Worm (Caenorhabditis elegans) whole organism, L1 larva: Measurements from ENCODE around the gene F36H5.10.
A peak's percentile ranks its signal among the peaks of the same experiment; 100 is the strongest.
"Not testable (repeated sequence)": the region's sequence is repeated elsewhere in the genome, so short reads cannot be mapped to it uniquely, and the experiment has no call there.

ENCODE experiments used
- C16A3.4 ChIP-seq: fragments of 150-350 bp; optimal IDR thresholded peaks from 2 replicates; lab custom pipeline; 2014; ENCODE audit warnings: missing biosample characterization, missing genetic modification characterization
- C34B4.2 ChIP-seq: sonication (generic microtip); optimal IDR thresholded peaks from 2 replicates; lab custom pipeline; 2017; ENCODE audit warnings: mild to moderate bottlenecking, missing genetic modification characterization, missing compliant biosample characterization
- ama-1 ChIP-seq: fragments of 150-350 bp; optimal IDR thresholded peaks from 2 replicates; lab custom pipeline; 2014
- ceh-63 ChIP-seq: fragments of 200-800 bp; sonication (Bioruptor generic); optimal IDR thresholded peaks from 2 replicates; lab custom pipeline; 2018; ENCODE audit warnings: mild to moderate bottlenecking, missing genetic modification characterization, missing compliant biosample characterization
- ceh-90 ChIP-seq: sonication (generic microtip); optimal IDR thresholded peaks from 2 replicates; lab custom pipeline; 2016; ENCODE audit warnings: missing genetic modification characterization, missing compliant biosample characterization
- ces-1 ChIP-seq: fragments of 150-350 bp; optimal IDR thresholded peaks from 2 replicates; lab custom pipeline; 2014; ENCODE audit warnings: missing biosample characterization, missing genetic modification reagents, missing genetic modification characterization
- efl-1 ChIP-seq, 4 experiments: fragments of 150-350 bp; optimal IDR thresholded peaks in 3 of 4; peaks in 1 of 4; 1 replicate in 1 of 4; 2 replicates in 3 of 4; lab custom pipeline; 2014; ENCODE audit warnings: missing biosample characterization in 2 of 4, missing genetic modification characterization in 2 of 4, missing genetic modification reagents in 2 of 4
- elt-2 ChIP-seq: sonication (generic microtip); optimal IDR thresholded peaks from 2 replicates; lab custom pipeline; 2016; ENCODE audit warnings: missing genetic modification characterization, mild to moderate bottlenecking, inconsistent platforms, missing compliant biosample characterization, missing genetic modification reagents
- elt-3 ChIP-seq, 6 experiments: fragments of 150-350 bp in 1 of 6; sonication (generic microtip); optimal IDR thresholded peaks; 2 replicates each; lab custom pipeline; 2017 to 2018; ENCODE audit warnings: missing biosample characterization in 6 of 6, missing genetic modification characterization in 6 of 6, inconsistent platforms in 1 of 6
- ets-5 ChIP-seq: fragments of 200-800 bp; sonication (Bioruptor generic); IDR thresholded peaks from 2 replicates; pipeline ENCODE4 v1.3.6; 2022; ENCODE audit warnings: missing genetic modification characterization, missing compliant biosample characterization
- fkh-8 ChIP-seq: sonication (generic microtip); optimal IDR thresholded peaks from 2 replicates; lab custom pipeline; 2016; ENCODE audit warnings: mild to moderate bottlenecking, missing genetic modification characterization, missing compliant biosample characterization
- fos-1 ChIP-seq: fragments of 150-350 bp; optimal IDR thresholded peaks from 2 replicates; lab custom pipeline; 2014; ENCODE audit warnings: missing biosample characterization, missing genetic modification characterization
- grh-1 ChIP-seq: fragments of 200-800 bp; sonication (Bioruptor generic); IDR thresholded peaks from 2 replicates; pipeline ENCODE4 v1.3.6; 2022; ENCODE audit warnings: missing genetic modification reagents, missing genetic modification characterization, missing compliant biosample characterization
- hlh-4 ChIP-seq: sonication (generic microtip); optimal IDR thresholded peaks from 2 replicates; lab custom pipeline; 2016; ENCODE audit warnings: mild to moderate bottlenecking, missing genetic modification characterization, missing compliant biosample characterization
- isw-1 ChIP-seq: fragments of 200-800 bp; sonication (Bioruptor generic); IDR thresholded peaks from 2 replicates; pipeline ENCODE4 v1.3.6; 2022; ENCODE audit warnings: missing genetic modification characterization, missing compliant biosample characterization
- lin-35 ChIP-seq, 2 experiments: fragments of 150-350 bp; optimal IDR thresholded peaks; 2 replicates each; lab custom pipeline; 2014; ENCODE audit warnings: missing biosample characterization in 2 of 2, missing genetic modification characterization in 2 of 2, missing genetic modification reagents in 2 of 2
- lin-39 ChIP-seq: fragments of 150-350 bp; optimal IDR thresholded peaks from 2 replicates; lab custom pipeline; 2014; ENCODE audit warnings: missing biosample characterization, missing genetic modification reagents, missing genetic modification characterization
- nhr-11 ChIP-seq: fragments of 150-350 bp; optimal IDR thresholded peaks from 2 replicates; lab custom pipeline; 2014; ENCODE audit warnings: missing biosample characterization, missing genetic modification characterization
- nhr-19 ChIP-seq: fragments of 200-800 bp; sonication (Bioruptor generic); conservative IDR thresholded peaks from 2 replicates; pipeline ENCODE4 v1.3.6; 2022; ENCODE audit warnings: missing genetic modification characterization, missing compliant biosample characterization
- pag-3 ChIP-seq: sonication (generic microtip); optimal IDR thresholded peaks from 2 replicates; lab custom pipeline; 2017; ENCODE audit warnings: missing genetic modification characterization, mild to moderate bottlenecking, missing compliant biosample characterization, antibody characterized with exemption, borderline replicate concordance; ENCODE audit not compliant: insufficient read depth
- pqm-1 ChIP-seq: sonication (generic microtip); optimal IDR thresholded peaks from 3 replicates; lab custom pipeline; 2017; ENCODE audit warnings: missing biosample characterization, missing genetic modification characterization
- snpc-4 ChIP-seq: fragments of 150-350 bp; optimal IDR thresholded peaks from 2 replicates; lab custom pipeline; 2014; ENCODE audit warnings: missing biosample characterization, missing genetic modification characterization
- sox-4 ChIP-seq: sonication (generic microtip); optimal IDR thresholded peaks from 2 replicates; lab custom pipeline; 2016; ENCODE audit warnings: missing genetic modification characterization, missing compliant biosample characterization
- sptf-1 ChIP-seq: fragments of 150-350 bp; optimal IDR thresholded peaks from 2 replicates; lab custom pipeline; 2014; ENCODE audit warnings: missing biosample characterization, missing genetic modification characterization
- sup-37 ChIP-seq: fragments of 200-800 bp; sonication (Bioruptor generic); optimal IDR thresholded peaks from 2 replicates; lab custom pipeline; 2018; ENCODE audit warnings: mild to moderate bottlenecking, missing genetic modification characterization, missing compliant biosample characterization
- tlp-1 ChIP-seq: fragments of 150-350 bp; optimal IDR thresholded peaks from 2 replicates; lab custom pipeline; 2014; ENCODE audit warnings: missing biosample characterization, missing genetic modification characterization
- unc-130 ChIP-seq: fragments of 150-350 bp; optimal IDR thresholded peaks from 2 replicates; lab custom pipeline; 2017; ENCODE audit warnings: missing biosample characterization, missing genetic modification characterization, inconsistent platforms
- unc-30 ChIP-seq: sonication (generic microtip); optimal IDR thresholded peaks from 2 replicates; lab custom pipeline; 2017; ENCODE audit warnings: missing biosample characterization, missing genetic modification characterization

Gene F36H5.10

ce11 chrII:1767458-1767857 is 10.3 kb downstream of the F36H5.10 start:
- not testable (repeated sequence) for TF ChIP-seq efl-1 (optimal IDR thresholded peaks at IDR 0.05; lab: Kevin White, UChicago)
- TF ChIP-seq efl-1 (GFP tag; optimal IDR thresholded peaks at IDR 0.05 in 1 of 2; lab: Kevin White, UChicago) (peak in 1 of 2 experiments; percentile 43), elt-2 (tag; lab: Kevin White, UChicago) (peak; percentile 28), lin-35 (GFP tag; optimal IDR thresholded peaks at IDR 0.05; lab: Kevin White, UChicago) (peak in 1 of 2 experiments; percentile 10)

DNA sequence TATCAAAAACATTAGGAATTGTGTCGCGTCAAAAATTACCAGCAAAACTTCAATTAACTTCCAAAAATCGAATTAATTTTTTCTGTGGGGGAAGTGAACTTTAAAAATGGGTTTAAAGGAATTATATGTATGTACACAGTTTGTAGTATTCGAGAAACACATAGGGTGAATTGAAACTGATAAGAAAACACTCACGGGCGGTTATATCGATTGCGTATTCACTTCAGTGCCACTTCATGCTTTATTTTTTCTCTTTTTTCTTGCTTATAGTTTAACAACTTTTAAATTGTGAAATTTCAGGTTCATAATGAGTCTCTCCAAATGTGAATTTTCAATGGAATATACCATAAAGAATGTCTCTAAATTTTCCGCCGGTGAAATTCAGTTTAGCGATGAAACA is 14.2 kb downstream of the F36H5.10 start, which contains the start of gene math-26:
Gene math-26 (plus strand): TSS at position 301 of the 400 bp plus-strand sequence.
- not testable (repeated sequence) for TF ChIP-seq ceh-63; lin-39 (tag; lab: Kevin White, UChicago); C34B4.2 (tag; lab: Kevin White, UChicago)

- no peak for TF ChIP-seq snpc-4
- no peak for TF ChIP-seq pqm-1 (tag; lab: Kevin White, UChicago)
- no peak for TF ChIP-seq pag-3 (tag; lab: Kevin White, UChicago)
- TF ChIP-seq ces-1 (GFP tag; lab: Kevin White, UChicago): no peak
- TF ChIP-seq grh-1 (GFP tag; lab: Robert Waterston, UW): no peak
- TF ChIP-seq isw-1 (GFP tag; lab: Robert Waterston, UW): no peak
Observed at ce11 chrII:1771785-1772184, 14.7 kb downstream of the F36H5.10 start, which contains the start of gene math-3. TSS of gene math-3 (plus strand) at chrII:1772085.

DNA sequence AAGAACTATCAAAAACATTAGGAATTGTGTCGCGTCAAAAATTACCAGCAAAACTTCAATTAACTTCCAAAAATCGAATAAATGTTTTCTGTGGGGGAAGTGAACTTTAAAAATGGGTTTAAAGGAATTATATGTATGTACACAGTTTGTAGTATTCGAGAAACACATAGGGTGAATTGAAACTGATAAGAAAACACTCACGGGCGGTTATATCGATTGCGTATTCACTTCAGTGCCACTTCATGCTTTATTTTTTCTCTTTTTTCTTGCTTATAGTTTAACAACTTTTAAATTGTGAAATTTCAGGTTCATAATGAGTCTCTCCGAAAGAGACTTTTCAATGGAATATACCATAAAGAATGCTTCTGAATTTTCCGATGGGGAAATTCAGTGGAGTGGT is 18.1 kb downstream of the F36H5.10 start, which contains the start of gene F36H5.14:
Gene F36H5.14 (plus strand): TSS at position 301 of the 400 bp plus-strand sequence.
- TF ChIP-seq elt-3 (tag; optimal IDR thresholded peaks at IDR 0.05; lab: Kevin White, UChicago); ceh-63; C34B4.2 (tag; lab: Kevin White, UChicago): not testable (repeated sequence)
- TF ChIP-seq, all 84 proteins: peak for 0; not testable (repeated sequence) for 84

DNA sequence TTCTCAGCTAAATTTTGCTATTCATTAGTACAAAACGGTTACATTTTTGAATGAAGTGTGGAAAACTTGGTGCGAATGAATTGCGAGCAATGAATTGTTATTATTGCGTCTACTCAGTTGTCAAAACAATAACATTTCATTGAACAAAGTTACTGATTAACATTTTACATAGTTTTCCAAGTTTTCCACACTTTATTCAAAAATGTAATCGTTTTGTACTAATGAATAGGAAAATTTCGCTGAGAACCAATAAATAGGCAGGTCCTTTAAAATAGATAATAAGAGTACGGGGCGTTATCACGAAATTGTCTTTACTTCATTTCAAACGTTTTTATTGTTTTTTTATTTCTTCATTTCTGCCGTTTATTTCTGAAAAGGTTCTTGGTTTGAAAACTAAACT is 25.3 kb downstream of the F36H5.10 start, which contains the start of gene math-4:
Gene math-4 (minus strand): TSS at position 101 of the 400 bp plus-strand sequence.
- TF ChIP-seq C16A3.4 (tag; lab: Kevin White, UChicago): no peak
- TF ChIP-seq unc-130: no peak
- TF ChIP-seq efl-1 (optimal IDR thresholded peaks at IDR 0.05; lab: Kevin White, UChicago): no peak
- peak in 1 of 2 experiments; percentile 84 for TF ChIP-seq efl-1 (GFP tag; optimal IDR thresholded peaks at IDR 0.05 in 1 of 2; lab: Kevin White, UChicago)

DNA sequence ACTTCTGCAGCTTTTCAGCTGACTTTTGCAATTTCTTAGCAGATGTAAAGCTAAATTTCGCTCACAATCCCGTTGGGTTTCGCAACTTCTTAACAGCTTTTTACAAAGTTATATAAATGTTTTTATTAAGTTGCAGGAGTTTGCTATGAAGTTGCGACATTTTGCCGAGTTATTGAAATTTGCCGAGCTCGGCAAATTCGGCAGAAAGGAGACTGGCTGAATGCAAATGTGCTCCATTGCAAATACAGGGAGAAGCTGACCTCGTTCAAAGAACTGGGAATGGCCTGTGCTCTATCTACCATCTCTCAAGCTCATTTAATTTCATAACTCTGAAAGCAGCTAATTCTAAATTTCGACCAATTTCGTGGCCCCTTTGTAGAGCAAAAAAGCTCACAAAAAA is 27.7 kb downstream of the F36H5.10 start, which contains the start of gene C08F1.11:
Gene C08F1.11 (minus strand): TSS at position 101 of the 400 bp plus-strand sequence.
- TF ChIP-seq ces-1 (GFP tag; lab: Kevin White, UChicago): no peak
- TF ChIP-seq grh-1 (GFP tag; lab: Robert Waterston, UW): no peak
- no peak for TF ChIP-seq sox-4 (tag; lab: Kevin White, UChicago)
- no peak for TF ChIP-seq unc-30 (tag; lab: Kevin White, UChicago)
- TF ChIP-seq elt-2 (tag; lab: Kevin White, UChicago): no peak
- no peak for TF ChIP-seq elt-3 (tag; optimal IDR thresholded peaks at IDR 0.05; lab: Kevin White, UChicago)
- TF ChIP-seq fos-1: no peak
- TF ChIP-seq hlh-4 (tag; lab: Kevin White, UChicago): no peak
- no peak for TF ChIP-seq tlp-1 (tag; lab: Kevin White, UChicago)
- TF ChIP-seq ama-1 (lab: Kevin White, UChicago): no peak
- TF ChIP-seq C34B4.2 (tag; lab: Kevin White, UChicago): no peak
- TF ChIP-seq sup-37 (GFP tag; lab: Kevin White, UChicago): no peak
- no peak for TF ChIP-seq ets-5 (GFP tag; lab: Robert Waterston, UW)

ce11 chrII:1786209-1786608 is 29.1 kb downstream of the F36H5.10 start, which contains the start of gene C08F1.10:
TSS of gene C08F1.10 (minus strand) at chrII:1786309.
- no peak for TF ChIP-seq fkh-8 (tag; lab: Kevin White, UChicago)
- TF ChIP-seq elt-2 (tag; lab: Kevin White, UChicago): no peak
- TF ChIP-seq ets-5 (GFP tag; lab: Robert Waterston, UW): no peak
- TF ChIP-seq nhr-19: no peak
- no peak for TF ChIP-seq ceh-90
- no peak for TF ChIP-seq nhr-11 (tag; lab: Kevin White, UChicago)
- no peak for TF ChIP-seq sptf-1 (tag; lab: Kevin White, UChicago)
- TF ChIP-seq ces-1 (GFP tag; lab: Kevin White, UChicago): no peak
